Fruit fly (Drosophila melanogaster) whole organism, embryonic: ENCODE data around the gene Ktch.

Experiments
- B-H2 ChIP-seq: fragments of 200-800 bp; sonication (Bioruptor generic); optimal IDR thresholded peaks from 2 replicates; lab custom pipeline; 2018; ENCODE audit warnings: missing biosample characterization, mild to moderate bottlenecking, missing genetic modification characterization
- CG10267 ChIP-seq: fragments of 200-800 bp; sonication (Bioruptor generic); optimal IDR thresholded peaks from 2 replicates; lab custom pipeline; 2018; ENCODE audit warnings: missing biosample characterization, mild to moderate bottlenecking, missing genetic modification characterization, moderate library complexity
- CG11247 ChIP-seq: fragments of 200-800 bp; sonication (Bioruptor generic); IDR thresholded peaks from 2 replicates; pipeline ENCODE4 v1.3.6; 2022; ENCODE audit warnings: missing biosample characterization, missing genetic modification characterization
- CG12299 ChIP-seq: fragments of 200-800 bp; sonication (Bioruptor generic); optimal IDR thresholded peaks from 2 replicates; lab custom pipeline; 2018; ENCODE audit warnings: missing biosample characterization, mild to moderate bottlenecking, missing genetic modification characterization
- CG13296 ChIP-seq: fragments of 200-800 bp; sonication (Bioruptor generic); optimal IDR thresholded peaks from 3 replicates; lab custom pipeline; 2018; ENCODE audit warnings: missing biosample characterization, mild to moderate bottlenecking, missing genetic modification characterization
- CG13424 ChIP-seq: fragments of 200-800 bp; sonication (Bioruptor generic); optimal IDR thresholded peaks from 2 replicates; lab custom pipeline; 2019; ENCODE audit warnings: missing biosample characterization, mild to moderate bottlenecking, missing genetic modification characterization, moderate library complexity
- CG13624 ChIP-seq: fragments of 200-800 bp; sonication (Bioruptor generic); optimal IDR thresholded peaks from 2 replicates; lab custom pipeline; 2016; ENCODE audit warnings: missing biosample characterization, missing genetic modification characterization
- CG14014 ChIP-seq: fragments of 200-800 bp; sonication (Bioruptor generic); IDR thresholded peaks from 2 replicates; pipeline ENCODE4 v1.3.6; 2022; ENCODE audit warnings: missing biosample characterization, missing genetic modification characterization
- CG14441 ChIP-seq: fragments of 200-800 bp; sonication (Bioruptor generic); IDR thresholded peaks from 2 replicates; pipeline ENCODE4 v1.3.6; 2022; ENCODE audit warnings: missing biosample characterization, missing genetic modification characterization
- CG1603 ChIP-seq: fragments of 200-800 bp; sonication (Bioruptor generic); optimal IDR thresholded peaks from 2 replicates; lab custom pipeline; 2019; ENCODE audit warnings: missing biosample characterization, mild to moderate bottlenecking, missing genetic modification characterization, moderate library complexity
- CG18262 ChIP-seq: fragments of 200-800 bp; optimal IDR thresholded peaks from 3 replicates; lab custom pipeline; 2019; ENCODE audit warnings: missing biosample characterization, mild to moderate bottlenecking, missing genetic modification characterization, moderate library complexity
- CG31365 ChIP-seq: fragments of 200-800 bp; sonication (Bioruptor generic); optimal IDR thresholded peaks from 2 replicates; lab custom pipeline; 2018; ENCODE audit warnings: missing biosample characterization, mild to moderate bottlenecking, missing genetic modification characterization
- CG3163 ChIP-seq: fragments of 200-800 bp; sonication (Bioruptor generic); optimal IDR thresholded peaks from 3 replicates; lab custom pipeline; 2016; ENCODE audit warnings: missing biosample characterization, missing genetic modification characterization
- CG3281 ChIP-seq: fragments of 200-800 bp; sonication (Bioruptor generic); optimal IDR thresholded peaks from 3 replicates; lab custom pipeline; 2017; ENCODE audit warnings: missing biosample characterization, mild to moderate bottlenecking, missing genetic modification characterization
- CG3407 ChIP-seq: fragments of 200-800 bp; sonication (Bioruptor generic); optimal IDR thresholded peaks from 2 replicates; lab custom pipeline; 2018; ENCODE audit warnings: missing biosample characterization, mild to moderate bottlenecking, missing genetic modification characterization
- CG34422 ChIP-seq: fragments of 200-800 bp; sonication (Bioruptor generic); IDR thresholded peaks from 3 replicates; pipeline ENCODE4 v1.3.6; 2022; ENCODE audit warnings: missing biosample characterization, missing genetic modification characterization
- CG4424 ChIP-seq: fragments of 200-800 bp; sonication (Bioruptor generic); optimal IDR thresholded peaks from 3 replicates; lab custom pipeline; 2016; ENCODE audit warnings: missing biosample characterization, missing genetic modification characterization
- CG4707 ChIP-seq: fragments of 200-800 bp; sonication (Bioruptor generic); optimal IDR thresholded peaks from 2 replicates; lab custom pipeline; 2018; ENCODE audit warnings: missing biosample characterization, mild to moderate bottlenecking, missing genetic modification characterization, moderate library complexity
- CG4854 ChIP-seq: fragments of 200-800 bp; sonication (Bioruptor generic); optimal IDR thresholded peaks from 2 replicates; lab custom pipeline; 2016; ENCODE audit warnings: missing biosample characterization, missing genetic modification characterization, inconsistent platforms
- CG6854 ChIP-seq: fragments of 200-800 bp; sonication (Bioruptor generic); optimal IDR thresholded peaks from 3 replicates; lab custom pipeline; 2017; ENCODE audit warnings: missing biosample characterization, mild to moderate bottlenecking, missing genetic modification characterization
- CG7987 ChIP-seq: fragments of 200-800 bp; sonication (Bioruptor generic); optimal IDR thresholded peaks from 2 replicates; lab custom pipeline; 2018; ENCODE audit warnings: missing biosample characterization, mild to moderate bottlenecking, missing genetic modification characterization, moderate library complexity
- CG8359 ChIP-seq: fragments of 200-800 bp; sonication (Bioruptor generic); optimal IDR thresholded peaks from 2 replicates; lab custom pipeline; 2017; ENCODE audit warnings: missing biosample characterization, mild to moderate bottlenecking, missing genetic modification characterization, borderline replicate concordance
- CG9215 ChIP-seq: fragments of 200-800 bp; sonication (Bioruptor generic); IDR thresholded peaks from 2 replicates; pipeline ENCODE4 v1.3.6; 2022; ENCODE audit warnings: missing biosample characterization, missing genetic modification characterization
- CG9437 ChIP-seq: fragments of 200-800 bp; sonication (Bioruptor generic); optimal IDR thresholded peaks from 2 replicates; lab custom pipeline; 2018; ENCODE audit warnings: missing biosample characterization, mild to moderate bottlenecking, missing genetic modification characterization
- CG9609 ChIP-seq: fragments of 200-800 bp; sonication (Bioruptor generic); optimal IDR thresholded peaks from 3 replicates; lab custom pipeline; 2016; ENCODE audit warnings: missing biosample characterization, missing genetic modification characterization
- CG9932 ChIP-seq: fragments of 200-800 bp; sonication (Bioruptor generic); IDR thresholded peaks from 2 replicates; pipeline ENCODE4 v1.3.6; 2022; ENCODE audit warnings: missing biosample characterization, missing genetic modification characterization
- Dek ChIP-seq: fragments of 200-800 bp; sonication (Bioruptor generic); optimal IDR thresholded peaks from 3 replicates; lab custom pipeline; 2019; ENCODE audit warnings: missing biosample characterization, mild to moderate bottlenecking, missing genetic modification characterization, moderate library complexity
- Eip74EF ChIP-seq, 2 experiments: fragments of 200-800 bp in 1 of 2; fragments of >200 bp in 1 of 2; sonication (Bioruptor generic) in 1 of 2; optimal IDR thresholded peaks; 2 replicates each; lab custom pipeline; 2017 to 2019; ENCODE audit warnings: missing biosample characterization in 2 of 2, missing genetic modification characterization in 2 of 2, mild to moderate bottlenecking in 1 of 2, moderate library complexity in 1 of 2
- Hmx ChIP-seq: fragments of 200-800 bp; sonication (Bioruptor generic); optimal IDR thresholded peaks from 2 replicates; lab custom pipeline; 2016; ENCODE audit warnings: missing biosample characterization, missing genetic modification characterization
- Mad ChIP-seq: fragments of 200-800 bp; sonication (Bioruptor generic); optimal IDR thresholded peaks from 2 replicates; lab custom pipeline; 2016; ENCODE audit warnings: missing biosample characterization, missing genetic modification characterization
- NC2α ChIP-seq: fragments of 200-800 bp; sonication (Bioruptor generic); optimal IDR thresholded peaks from 2 replicates; lab custom pipeline; 2016; ENCODE audit warnings: missing biosample characterization, missing genetic modification characterization
- Ravus ChIP-seq: fragments of 200-800 bp; sonication (Bioruptor generic); IDR thresholded peaks from 2 replicates; pipeline ENCODE4 v1.3.6; 2022; ENCODE audit warnings: missing biosample characterization, missing genetic modification characterization
- Rfx ChIP-seq: fragments of 200-800 bp; sonication (Bioruptor generic); IDR thresholded peaks from 2 replicates; pipeline ENCODE4 v1.3.6; 2022; ENCODE audit warnings: missing biosample characterization, missing genetic modification characterization
- Sry-β ChIP-seq: fragments of 200-800 bp; sonication (Bioruptor generic); optimal IDR thresholded peaks from 2 replicates; lab custom pipeline; 2018; ENCODE audit warnings: missing biosample characterization, mild to moderate bottlenecking, missing genetic modification characterization, moderate library complexity
- Stat92E ChIP-seq, 3 experiments: fragments of >200 bp in 2 of 3; fragments of 200-800 bp in 1 of 3; sonication (Bioruptor generic) in 1 of 3; optimal IDR thresholded peaks; 2 replicates each; lab custom pipeline; 2017 to 2019; ENCODE audit warnings: missing biosample characterization in 3 of 3, missing genetic modification characterization in 3 of 3, mild to moderate bottlenecking in 1 of 3, moderate library complexity in 1 of 3
- Trl ChIP-seq, 3 experiments: fragments of >200 bp in 2 of 3; fragments of 200-800 bp in 1 of 3; sonication (Bioruptor generic) in 1 of 3; optimal IDR thresholded peaks; 2 replicates in 1 of 3; 3 replicates in 2 of 3; lab custom pipeline; 2016 to 2017; ENCODE audit warnings: missing biosample characterization in 1 of 3, missing genetic modification characterization in 1 of 3
- cg ChIP-seq: fragments of 200-800 bp; sonication (Bioruptor generic); optimal IDR thresholded peaks from 3 replicates; lab custom pipeline; 2019; ENCODE audit warnings: missing biosample characterization, mild to moderate bottlenecking, missing genetic modification characterization, moderate library complexity
- ewg ChIP-seq: fragments of 200-800 bp; sonication (Bioruptor generic); optimal IDR thresholded peaks from 3 replicates; lab custom pipeline; 2017; ENCODE audit warnings: mild to moderate bottlenecking, missing biosample characterization, missing genetic modification reagents, missing genetic modification characterization
- hb ChIP-seq: fragments of 200-800 bp; sonication (Bioruptor generic); IDR thresholded peaks from 3 replicates; pipeline ENCODE4 v1.3.6; 2022; ENCODE audit warnings: missing biosample characterization, missing genetic modification characterization; ENCODE audit not compliant: partially characterized antibody
- ind ChIP-seq: fragments of 200-800 bp; sonication (Bioruptor generic); optimal IDR thresholded peaks from 3 replicates; lab custom pipeline; 2016; ENCODE audit warnings: missing biosample characterization, missing genetic modification characterization
- nmo ChIP-seq: fragments of 200-800 bp; sonication (Bioruptor generic); optimal IDR thresholded peaks from 2 replicates; lab custom pipeline; 2018; ENCODE audit warnings: missing biosample characterization, mild to moderate bottlenecking, missing genetic modification characterization, moderate library complexity
- tgo ChIP-seq: fragments of 200-800 bp; sonication (Bioruptor generic); IDR thresholded peaks from 3 replicates; pipeline ENCODE4 v1.3.6; 2022; ENCODE audit warnings: missing biosample characterization, missing genetic modification characterization
- tin ChIP-seq: fragments of 200-800 bp; sonication (Bioruptor generic); optimal IDR thresholded peaks from 3 replicates; lab custom pipeline; 2016; ENCODE audit warnings: missing biosample characterization, missing genetic modification characterization
- tna ChIP-seq: fragments of 200-800 bp; sonication (Bioruptor generic); IDR thresholded peaks from 2 replicates; pipeline ENCODE4 v1.3.6; 2022; ENCODE audit warnings: missing biosample characterization, missing genetic modification characterization; ENCODE audit not compliant: partially characterized antibody
- vnd ChIP-seq: fragments of 200-800 bp; sonication (Bioruptor generic); IDR thresholded peaks from 3 replicates; pipeline ENCODE4 v1.3.6; 2022; ENCODE audit warnings: missing biosample characterization, missing genetic modification characterization; ENCODE audit not compliant: partially characterized antibody
- wor ChIP-seq: fragments of 200-800 bp; sonication (Bioruptor generic); IDR thresholded peaks from 2 replicates; pipeline ENCODE4 v1.3.6; 2022; ENCODE audit warnings: missing biosample characterization, missing genetic modification characterization
- yki ChIP-seq: fragments of >200 bp; optimal IDR thresholded peaks from 3 replicates; lab custom pipeline; 2018
- zfh1 ChIP-seq: fragments of 200-800 bp; sonication (Bioruptor generic); IDR thresholded peaks from 3 replicates; pipeline ENCODE4 v1.3.6; 2022; ENCODE audit warnings: missing biosample characterization, missing genetic modification characterization
- zfh2 ChIP-seq: fragments of 200-800 bp; sonication (Bioruptor generic); optimal IDR thresholded peaks from 2 replicates; lab custom pipeline; 2016; ENCODE audit warnings: missing biosample characterization, missing genetic modification characterization

Ktch gene

DNA sequence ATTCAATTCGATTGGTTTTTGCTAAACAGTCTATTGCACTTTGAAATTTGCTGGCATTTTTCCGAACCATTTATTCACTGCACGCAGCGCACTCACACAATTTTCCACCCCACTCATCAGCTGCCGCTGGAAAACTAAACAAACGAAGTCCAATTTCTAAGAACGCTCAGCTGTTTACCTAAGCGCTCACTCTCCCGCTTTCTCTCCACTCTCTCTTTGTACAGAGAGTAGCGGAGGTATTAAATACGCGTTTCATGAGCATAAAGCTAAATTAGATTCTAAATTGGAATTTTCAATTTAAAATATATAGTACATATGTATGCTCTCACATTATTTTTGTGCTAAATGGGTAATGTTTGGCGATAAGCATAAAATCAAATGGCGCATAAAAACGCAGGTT is 38.5 kb upstream of the Ktch start, which contains the start of gene stops (continued):
- TF ChIP-seq nmo (GFP tag; lab: Kevin White, UChicago) (no peak), CG4424 (GFP tag; lab: Kevin White, UChicago) (peak; percentile 42), CG14441 (GFP tag; lab: Robert Waterston, UW) (no peak), CG9932 (GFP tag; lab: Robert Waterston, UW) (no peak), cg (GFP tag; lab: Kevin White, UChicago) (no peak), CG11247 (peak; percentile 50; the same call in 1 of the 2 replicates), ind (GFP tag; lab: Kevin White, UChicago) (no peak), CG31365 (tag; lab: Kevin White, UChicago) (peak; percentile 58), Mad (GFP tag; lab: Kevin White, UChicago) (no peak), CG9609 (GFP tag; lab: Kevin White, UChicago) (no peak), hb (GFP tag; lab: Robert Waterston, UW) (no peak), Ravus (GFP tag; lab: Robert Waterston, UW) (no peak), yki (lab: Kevin White, UChicago) (peak; percentile 39), CG8359 (GFP tag; lab: Kevin White, UChicago) (peak; percentile 36), CG13624 (GFP tag; lab: Kevin White, UChicago) (peak; percentile 12), Sry-β (GFP tag; lab: Kevin White, UChicago) (peak; percentile 48), CG4854 (GFP tag; lab: Kevin White, UChicago) (no peak), CG10267 (tag; lab: Kevin White, UChicago) (no peak), zfh2 (GFP tag; lab: Kevin White, UChicago) (no peak), CG6854 (GFP tag; lab: Kevin White, UChicago) (peak; percentile 44), NC2α (no peak), CG9215 (GFP tag; lab: Robert Waterston, UW) (no peak), CG18262 (tag; lab: Kevin White, UChicago) (no peak), Hmx (no peak)

DNA sequence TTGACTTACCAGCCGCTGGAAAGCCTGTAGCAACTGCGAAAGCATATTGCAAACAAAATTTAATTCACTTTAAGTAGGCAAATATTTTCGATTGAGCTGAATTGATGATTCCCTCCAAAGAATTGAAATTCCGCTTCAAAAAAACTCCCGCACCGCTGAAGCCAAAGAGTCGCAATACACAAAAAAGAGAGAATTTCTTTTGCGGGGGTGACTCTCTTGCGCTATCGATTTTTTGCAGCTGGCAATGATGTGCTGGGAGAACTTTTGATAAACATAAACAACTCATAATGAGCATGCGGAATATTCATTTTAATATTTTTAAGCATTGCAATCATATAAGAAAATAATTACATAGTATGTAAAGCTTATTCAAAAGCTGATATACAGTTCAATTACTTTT is 38.0 kb upstream of the Ktch start:
- TF ChIP-seq tin (GFP tag; lab: Kevin White, UChicago) (no peak), CG3407 (GFP tag; lab: Kevin White, UChicago) (no peak), CG4707 (GFP tag; lab: Kevin White, UChicago) (no peak), Mad (GFP tag; lab: Kevin White, UChicago) (no peak), zfh1 (GFP tag; lab: Robert Waterston, UW) (no peak), vnd (GFP tag; lab: Robert Waterston, UW) (no peak), CG12299 (no peak), CG9437 (GFP tag; lab: Kevin White, UChicago) (no peak), CG13424 (no peak), Rfx (GFP tag; lab: Robert Waterston, UW) (no peak), wor (no peak), tna (GFP tag; lab: Robert Waterston, UW) (no peak), CG13296 (GFP tag; lab: Kevin White, UChicago) (no peak), Ravus (GFP tag; lab: Robert Waterston, UW) (no peak), CG34422 (0 out of 3 replicates have a peak, but pooled peaks have one; percentile 3), CG3281 (GFP tag; lab: Kevin White, UChicago) (no peak), Trl (optimal IDR thresholded peaks at IDR 0.05; lab: Kevin White, UChicago) (peak in 1 of 2 experiments; percentile 52), Trl (GFP tag; optimal IDR thresholded peaks at IDR 0.05; lab: Kevin White, UChicago) (no peak), Dek (no peak), ewg (no peak), CG14014 (GFP tag; lab: Robert Waterston, UW) (no peak), CG9215 (GFP tag; lab: Robert Waterston, UW) (peak; percentile 55; the same call in 1 of the 2 replicates), CG3163 (GFP tag; lab: Kevin White, UChicago) (peak; percentile 63), CG1603 (tag; lab: Kevin White, UChicago) (no peak), Sry-β (GFP tag; lab: Kevin White, UChicago) (no peak), CG7987 (no peak), Eip74EF (GFP tag; optimal IDR thresholded peaks at IDR 0.05; lab: Kevin White, UChicago) (no peak), B-H2 (GFP tag; lab: Kevin White, UChicago) (no peak), tgo (no peak), Stat92E (GFP tag; optimal IDR thresholded peaks at IDR 0.05; lab: Kevin White, UChicago) (no peak)
